Fruit fly (Drosophila melanogaster): ENCODE results near the gene CG14143.

The CG14143 gene

DNA sequence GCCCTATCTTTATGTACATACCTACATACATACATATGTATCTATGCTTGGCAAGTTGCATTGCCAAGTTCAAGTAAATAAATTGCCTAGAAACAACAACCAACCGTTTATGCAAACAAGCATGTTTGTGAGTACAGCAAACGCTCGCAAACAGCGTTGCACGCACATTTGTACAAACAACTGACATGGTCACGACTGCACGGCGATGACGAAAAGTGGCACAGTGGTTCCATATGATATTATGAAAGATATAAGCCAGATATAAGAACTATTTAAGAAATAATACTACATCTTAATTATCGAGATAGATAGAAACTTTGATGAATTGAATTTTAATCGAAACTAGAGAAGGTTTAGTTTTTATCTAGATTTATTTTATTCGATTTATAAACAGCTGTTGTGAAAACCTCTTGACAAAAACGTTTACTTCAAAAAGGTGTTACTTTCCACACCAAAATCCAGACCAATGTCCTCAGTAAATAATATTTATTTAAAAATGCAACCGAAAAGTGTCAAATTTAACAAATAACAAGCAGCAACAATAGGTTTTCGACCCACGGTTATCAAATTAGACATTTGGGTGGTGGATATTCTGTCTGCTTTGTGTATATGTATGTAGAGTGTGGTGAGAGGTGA lies 44.9 kb upstream of the CG14143 start (continued):
- peak; percentile 74 for TF ChIP-seq sisA (GFP tag; IDR thresholded peaks at IDR 0.05)
- peak; percentile 52 for TF ChIP-seq Fer3 (tag; optimal IDR thresholded peaks at IDR 0.05)
- peak; percentile 93 for TF ChIP-seq CG18619 (GFP tag; optimal IDR thresholded peaks at IDR 0.05)
- peak; percentile 81 for TF ChIP-seq oc (tag; optimal IDR thresholded peaks at IDR 0.05)
- peak; percentile 78 for TF ChIP-seq wek (GFP tag; optimal IDR thresholded peaks at IDR 0.05)
- TF ChIP-seq CG2120 (GFP tag; optimal IDR thresholded peaks at IDR 0.05): peak; percentile 76
- peak; percentile 68 for TF ChIP-seq CG15514 (GFP tag; optimal IDR thresholded peaks at IDR 0.05)
- TF ChIP-seq peb (GFP tag; IDR thresholded peaks at IDR 0.05): peak; percentile 39; the same call in 1 of the 2 replicates
- TF ChIP-seq CG7839 (tag; optimal IDR thresholded peaks at IDR 0.05): peak; percentile 97
- TF ChIP-seq jing (GFP tag; optimal IDR thresholded peaks at IDR 0.05): peak; percentile 79
- TF ChIP-seq CG32767 (GFP tag; IDR thresholded peaks at IDR 0.05): peak; percentile 74
- TF ChIP-seq Nf-YB (GFP tag; optimal IDR thresholded peaks at IDR 0.05): peak; percentile 83
- TF ChIP-seq HLHmδ (GFP tag; optimal IDR thresholded peaks at IDR 0.05): peak; percentile 65
- peak; percentile 87 for TF ChIP-seq CG16863 (GFP tag; optimal IDR thresholded peaks at IDR 0.05)
- TF ChIP-seq Awh (GFP tag; IDR thresholded peaks at IDR 0.05): peak; percentile 90
- TF ChIP-seq inv (GFP tag; IDR thresholded peaks at IDR 0.05; ENCODE audit: partially characterized antibody): no peak; the same call in 1 of the 2 replicates
- peak; percentile 85 for TF ChIP-seq gsb-n (tag; optimal IDR thresholded peaks at IDR 0.05)
- peak; percentile 73; the same call in 1 of the 2 replicates for TF ChIP-seq klu (GFP tag; IDR thresholded peaks at IDR 0.05)
- peak; percentile 85 for TF ChIP-seq seq (GFP tag; IDR thresholded peaks at IDR 0.05)
- TF ChIP-seq Mes4 (GFP tag; optimal IDR thresholded peaks at IDR 0.05): peak; percentile 85
- TF ChIP-seq CG12071 (GFP tag; optimal IDR thresholded peaks at IDR 0.05): peak; percentile 74
- peak; percentile 65 for TF ChIP-seq CG10543 (GFP tag; optimal IDR thresholded peaks at IDR 0.05)
- peak; percentile 81 for TF ChIP-seq Meics (GFP tag; optimal IDR thresholded peaks at IDR 0.05)
- peak; percentile 96 for TF ChIP-seq Ets65A (GFP tag)
- no peak for TF ChIP-seq hth (optimal IDR thresholded peaks at IDR 0.05)
- TF ChIP-seq CG13296 (GFP tag; optimal IDR thresholded peaks at IDR 0.05): peak; percentile 90
- no peak for TF ChIP-seq Dfd (GFP tag; optimal IDR thresholded peaks at IDR 0.05)
- peak; percentile 73 for TF ChIP-seq sd (tag; optimal IDR thresholded peaks at IDR 0.05)
- peak; percentile 52 for TF ChIP-seq CG10654 (GFP tag; optimal IDR thresholded peaks at IDR 0.05)
- TF ChIP-seq fd102C (GFP tag; optimal IDR thresholded peaks at IDR 0.05): peak; percentile 93
- TF ChIP-seq odd (GFP tag; optimal IDR thresholded peaks at IDR 0.05): peak; percentile 96
- TF ChIP-seq CG12769 (tag; optimal IDR thresholded peaks at IDR 0.05): peak; percentile 3
- peak; percentile 87 for TF ChIP-seq ind (GFP tag; optimal IDR thresholded peaks at IDR 0.05)
- peak; percentile 69; the same call in 1 of the 2 replicates for TF ChIP-seq sob (GFP tag; IDR thresholded peaks at IDR 0.05)
- TF ChIP-seq unpg (GFP tag; optimal IDR thresholded peaks at IDR 0.05): peak; percentile 86
- TF ChIP-seq luna (GFP tag; optimal IDR thresholded peaks at IDR 0.05): no peak
- peak; percentile 86 for TF ChIP-seq CG5180 (GFP tag; optimal IDR thresholded peaks at IDR 0.05)
- TF ChIP-seq aop (GFP tag; IDR thresholded peaks at IDR 0.05): peak; percentile 22; the same call in 1 of the 2 replicates
- peak; percentile 67 for TF ChIP-seq da (GFP tag; optimal IDR thresholded peaks at IDR 0.05)
- TF ChIP-seq CG3995 (GFP tag; optimal IDR thresholded peaks at IDR 0.05): no peak
- TF ChIP-seq slou (GFP tag; optimal IDR thresholded peaks at IDR 0.05): peak; percentile 40
- no peak; the same call in 1 of the 3 replicates for TF ChIP-seq CG3726 (GFP tag; IDR thresholded peaks at IDR 0.05)
- TF ChIP-seq Bdp1 (GFP tag; optimal IDR thresholded peaks at IDR 0.05): peak; percentile 79
- TF ChIP-seq CG10462 (GFP tag; optimal IDR thresholded peaks at IDR 0.05): peak; percentile 92
- peak; percentile 81 for TF ChIP-seq CG3407 (GFP tag; optimal IDR thresholded peaks at IDR 0.05)
- peak; percentile 63 for TF ChIP-seq Dad (GFP tag; optimal IDR thresholded peaks at IDR 0.05)
- no peak for TF ChIP-seq sna (GFP tag; IDR thresholded peaks at IDR 0.05; ENCODE audit: partially characterized antibody)
- peak; percentile 69 for TF ChIP-seq CG8089 (GFP tag; optimal IDR thresholded peaks at IDR 0.05)
- peak; percentile 90 for TF ChIP-seq row (GFP tag; IDR thresholded peaks at IDR 0.05)
- peak; percentile 68 for TF ChIP-seq CG3065 (GFP tag; optimal IDR thresholded peaks at IDR 0.05)

Measured in whole organism, embryonic.